Fruit fly (Drosophila melanogaster): ENCODE data around the gene CG33647.

DNA sequence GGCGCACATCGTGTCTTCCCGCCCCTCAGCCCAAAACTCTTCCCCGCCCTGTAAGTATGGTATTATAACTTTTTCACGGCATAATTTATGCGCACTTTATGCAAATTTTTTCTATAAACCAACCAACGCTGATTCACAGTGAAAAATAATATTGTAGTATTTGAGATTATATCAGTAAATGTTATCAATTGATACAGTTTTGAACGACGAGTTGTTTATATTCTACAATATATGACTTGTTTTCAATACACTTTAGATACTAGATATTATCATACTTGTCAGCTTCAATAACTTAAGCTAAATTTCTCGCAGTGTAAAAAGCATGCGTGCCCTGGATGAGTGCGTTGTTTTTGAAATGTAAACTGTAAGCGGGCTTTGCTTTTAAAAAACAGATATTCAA is 19.8 kb upstream of the CG33647 start:
- no peak for TF ChIP-seq insv (optimal IDR thresholded peaks at IDR 0.05)
- no peak for TF ChIP-seq Sin3A (optimal IDR thresholded peaks at IDR 0.05)

Data from Kc167 (cell line).